Worm (Caenorhabditis elegans) whole organism, L2 larva: Measurements from ENCODE around the gene sulp-7.

ENCODE experiments used
- F13H6.1 ChIP-seq: sonication (generic microtip); optimal IDR thresholded peaks from 2 replicates; lab custom pipeline; 2016; ENCODE audit warnings: missing genetic modification characterization, missing compliant biosample characterization
- Y55F3AM.14 ChIP-seq: fragments of 200-800 bp; sonication (Bioruptor generic); optimal IDR thresholded peaks from 2 replicates; lab custom pipeline; 2018; ENCODE audit warnings: mild to moderate bottlenecking, missing genetic modification characterization, missing compliant biosample characterization
- ZK546.5 ChIP-seq: sonication (generic microtip); optimal IDR thresholded peaks from 2 replicates; lab custom pipeline; 2017; ENCODE audit warnings: missing biosample characterization, missing genetic modification characterization
- blmp-1 ChIP-seq: sonication (generic microtip); optimal IDR thresholded peaks from 2 replicates; lab custom pipeline; 2017; ENCODE audit warnings: missing genetic modification characterization, mild to moderate bottlenecking, missing compliant biosample characterization, antibody characterized with exemption, moderate library complexity; ENCODE audit not compliant: insufficient read depth
- ceh-16 ChIP-seq: fragments of 150-350 bp; optimal IDR thresholded peaks from 2 replicates; lab custom pipeline; 2014; ENCODE audit warnings: missing biosample characterization, missing genetic modification characterization
- ceh-82 ChIP-seq: fragments of 150-350 bp; optimal IDR thresholded peaks from 2 replicates; lab custom pipeline; 2014; ENCODE audit warnings: missing biosample characterization, missing genetic modification characterization
- crh-2 ChIP-seq: sonication (generic microtip); optimal IDR thresholded peaks from 2 replicates; lab custom pipeline; 2017; ENCODE audit warnings: missing biosample characterization, missing genetic modification characterization
- egl-27 ChIP-seq: sonication (generic microtip); optimal IDR thresholded peaks from 3 replicates; lab custom pipeline; 2017; ENCODE audit warnings: missing biosample characterization, missing genetic modification reagents, missing genetic modification characterization
- elt-1 ChIP-seq: fragments of 150-350 bp; optimal IDR thresholded peaks from 2 replicates; lab custom pipeline; 2014; ENCODE audit warnings: missing biosample characterization, missing genetic modification characterization
- elt-3 ChIP-seq: sonication (generic microtip); optimal IDR thresholded peaks from 2 replicates; lab custom pipeline; 2017; ENCODE audit warnings: missing biosample characterization, missing genetic modification characterization
- fos-1 ChIP-seq: fragments of 150-350 bp; optimal IDR thresholded peaks from 2 replicates; lab custom pipeline; 2014; ENCODE audit warnings: missing biosample characterization, missing genetic modification characterization
- gmeb-1 ChIP-seq: fragments of 150-350 bp; optimal IDR thresholded peaks from 2 replicates; lab custom pipeline; 2014; ENCODE audit warnings: missing biosample characterization, missing genetic modification characterization
- lin-39 ChIP-seq: fragments of 150-350 bp; optimal IDR thresholded peaks from 2 replicates; lab custom pipeline; 2014; ENCODE audit warnings: missing biosample characterization, missing genetic modification reagents, missing genetic modification characterization
- lsy-2 ChIP-seq, 2 experiments: fragments of 150-350 bp in 1 of 2; sonication (generic microtip) in 1 of 2; optimal IDR thresholded peaks; 2 replicates each; lab custom pipeline; 2014 to 2017; ENCODE audit warnings: missing biosample characterization in 2 of 2, missing genetic modification characterization in 2 of 2
- mab-5 ChIP-seq: fragments of 150-350 bp; optimal IDR thresholded peaks from 2 replicates; lab custom pipeline; 2014; ENCODE audit warnings: missing biosample characterization, missing genetic modification characterization
- mbf-1 ChIP-seq: sonication (generic microtip); optimal IDR thresholded peaks from 2 replicates; lab custom pipeline; 2017; ENCODE audit warnings: missing biosample characterization, missing genetic modification characterization
- nhr-12 ChIP-seq: fragments of 150-350 bp; optimal IDR thresholded peaks from 2 replicates; lab custom pipeline; 2014; ENCODE audit warnings: missing biosample characterization, missing genetic modification characterization
- nhr-129 ChIP-seq: fragments of 150-350 bp; optimal IDR thresholded peaks from 2 replicates; lab custom pipeline; 2014; ENCODE audit warnings: missing biosample characterization, missing genetic modification characterization
- nhr-21 ChIP-seq: fragments of 150-350 bp; optimal IDR thresholded peaks from 2 replicates; lab custom pipeline; 2014; ENCODE audit warnings: missing biosample characterization, missing genetic modification characterization
- nhr-23 ChIP-seq: fragments of 150-350 bp; optimal IDR thresholded peaks from 2 replicates; lab custom pipeline; 2014; ENCODE audit warnings: missing biosample characterization, missing genetic modification reagents, missing genetic modification characterization
- nhr-237 ChIP-seq: fragments of 150-350 bp; optimal IDR thresholded peaks from 2 replicates; lab custom pipeline; 2014; ENCODE audit warnings: missing biosample characterization, missing genetic modification characterization
- nhr-25 ChIP-seq: fragments of 150-350 bp; sonication (generic microtip); optimal IDR thresholded peaks from 3 replicates; lab custom pipeline; 2014; ENCODE audit warnings: missing biosample characterization, missing genetic modification characterization
- nhr-6 ChIP-seq: fragments of 150-350 bp; optimal IDR thresholded peaks from 2 replicates; lab custom pipeline; 2014; ENCODE audit warnings: missing biosample characterization, missing genetic modification characterization
- nhr-77 ChIP-seq: fragments of 150-350 bp; optimal IDR thresholded peaks from 2 replicates; lab custom pipeline; 2014; ENCODE audit warnings: missing biosample characterization, missing genetic modification characterization
- peb-1 ChIP-seq: fragments of 150-350 bp; optimal IDR thresholded peaks from 2 replicates; lab custom pipeline; 2014; ENCODE audit warnings: missing biosample characterization, missing genetic modification characterization
- skn-1 ChIP-seq: sonication (generic microtip); optimal IDR thresholded peaks from 2 replicates; lab custom pipeline; 2017; ENCODE audit warnings: missing biosample characterization, missing genetic modification characterization
- sma-3 ChIP-seq: sonication (generic microtip); optimal IDR thresholded peaks from 2 replicates; lab custom pipeline; 2016; ENCODE audit warnings: missing genetic modification reagents, missing genetic modification characterization, missing compliant biosample characterization
- sma-9 ChIP-seq, 2 experiments: fragments of 150-350 bp in 1 of 2; sonication (generic microtip) in 1 of 2; optimal IDR thresholded peaks; 2 replicates each; lab custom pipeline; 2014 to 2016; ENCODE audit warnings: missing genetic modification characterization in 2 of 2, mild to moderate bottlenecking in 1 of 2, missing biosample characterization in 1 of 2, missing compliant biosample characterization in 1 of 2, missing genetic modification reagents in 1 of 2, moderate library complexity in 1 of 2
- snpc-4 ChIP-seq: fragments of 150-350 bp; optimal IDR thresholded peaks from 2 replicates; lab custom pipeline; 2014; ENCODE audit warnings: missing biosample characterization, missing genetic modification characterization
- unc-39 ChIP-seq: fragments of 150-350 bp; optimal IDR thresholded peaks from 2 replicates; lab custom pipeline; 2014; ENCODE audit warnings: missing biosample characterization, missing genetic modification characterization
- unc-62 ChIP-seq: fragments of 150-350 bp; optimal IDR thresholded peaks from 2 replicates; lab custom pipeline; 2014; ENCODE audit warnings: missing biosample characterization, missing genetic modification reagents, missing genetic modification characterization
- ztf-1 ChIP-seq: fragments of 200-800 bp; sonication (Bioruptor generic); conservative IDR thresholded peaks from 2 replicates; pipeline ENCODE4 v1.3.6; 2022; ENCODE audit warnings: missing genetic modification characterization, missing compliant biosample characterization
- ztf-11 ChIP-seq: sonication (generic microtip); optimal IDR thresholded peaks from 2 replicates; lab custom pipeline; 2017; ENCODE audit warnings: missing biosample characterization, missing genetic modification characterization

The sulp-7 gene

DNA sequence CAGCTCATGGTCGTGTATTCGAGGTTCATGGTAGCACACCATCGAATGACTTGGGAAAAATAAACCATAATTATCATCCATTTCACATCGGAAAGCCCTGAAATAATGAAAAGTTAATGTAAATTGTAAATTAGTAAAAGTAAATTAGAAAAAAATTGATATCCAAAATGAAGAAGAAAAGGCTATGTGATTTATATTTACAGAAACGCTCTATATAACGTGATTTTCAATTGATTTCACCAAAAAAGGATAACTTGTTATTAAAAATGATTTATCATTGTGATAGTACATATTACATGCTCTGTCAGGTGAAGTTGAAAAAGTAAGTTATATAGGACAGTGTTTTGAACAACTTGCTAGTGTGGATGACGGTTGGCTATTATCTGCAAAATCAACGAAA, 37.7 kb upstream of the sulp-7 start, which contains the start of gene C09F12.3:
TSS of gene C09F12.3 (minus strand) at position 101 of the 400 bp plus-strand sequence.
- TF ChIP-seq peb-1 (tag; lab: Kevin White, UChicago) (no peak), nhr-6 (tag; lab: Kevin White, UChicago) (no peak), ztf-11 (tag; lab: Kevin White, UChicago) (no peak), nhr-25 (no peak), egl-27 (tag; lab: Kevin White, UChicago) (no peak), ztf-1 (GFP tag; lab: Robert Waterston, UW) (no peak), unc-39 (tag; lab: Kevin White, UChicago) (no peak), skn-1 (no peak), mab-5 (tag; lab: Kevin White, UChicago) (no peak), ZK546.5 (tag; lab: Kevin White, UChicago) (no peak), lsy-2 (tag; optimal IDR thresholded peaks at IDR 0.05; lab: Kevin White, UChicago) (no peak), F13H6.1 (tag; lab: Kevin White, UChicago) (no peak), nhr-21 (tag; lab: Kevin White, UChicago) (no peak), gmeb-1 (tag; lab: Kevin White, UChicago) (no peak), snpc-4 (tag; lab: Kevin White, UChicago) (no peak)

DNA sequence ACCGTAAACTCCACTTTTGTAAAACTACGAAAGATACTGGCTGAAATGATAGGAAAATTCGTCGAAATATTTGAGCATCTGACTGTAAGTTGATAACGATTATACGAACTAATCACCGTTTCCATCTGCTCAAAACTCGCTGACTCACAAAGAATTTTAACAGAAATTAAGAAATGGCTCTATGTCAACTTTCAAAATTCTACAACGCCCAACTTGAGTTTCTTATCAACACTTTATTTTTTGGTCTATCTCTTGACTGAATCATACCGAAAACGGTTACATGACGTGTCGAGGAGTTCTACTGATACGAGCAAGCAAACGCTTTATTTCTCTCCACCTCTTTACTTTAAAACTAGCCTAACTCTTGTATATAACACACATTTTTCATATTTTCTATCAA, 33.3 kb upstream of the sulp-7 start, which contains the start of gene clc-1:
TSS of gene clc-1 (plus strand) at position 264 of the 400 bp plus-strand sequence.
- TF ChIP-seq nhr-23, result no peak
- TF ChIP-seq F13H6.1 (tag; lab: Kevin White, UChicago), result peak; percentile 38
- peak; percentile 98 for TF ChIP-seq fos-1
- TF ChIP-seq egl-27 (tag; lab: Kevin White, UChicago), result no peak
- no peak for TF ChIP-seq lin-39 (tag; lab: Kevin White, UChicago)
- TF ChIP-seq gmeb-1 (tag; lab: Kevin White, UChicago), result peak; percentile 44
- TF ChIP-seq elt-1 (tag; lab: Kevin White, UChicago), result no peak
- TF ChIP-seq nhr-12 (tag; lab: Kevin White, UChicago), result no peak
- no peak for TF ChIP-seq nhr-6 (tag; lab: Kevin White, UChicago)
- no peak for TF ChIP-seq peb-1 (tag; lab: Kevin White, UChicago)
- TF ChIP-seq sma-9 (GFP tag; optimal IDR thresholded peaks at IDR 0.05; lab: Kevin White, UChicago), result peak; percentile 50
- no peak for TF ChIP-seq sma-9 (tag; optimal IDR thresholded peaks at IDR 0.05; lab: Kevin White, UChicago)
- no peak for TF ChIP-seq nhr-237 (tag; lab: Kevin White, UChicago)
- no peak for TF ChIP-seq nhr-129
- no peak for TF ChIP-seq unc-39 (tag; lab: Kevin White, UChicago)
- no peak for TF ChIP-seq Y55F3AM.14 (GFP tag; lab: Kevin White, UChicago)
- no peak for TF ChIP-seq elt-3 (tag; lab: Kevin White, UChicago)
- peak; percentile 84 for TF ChIP-seq crh-2 (tag; lab: Kevin White, UChicago)
- TF ChIP-seq skn-1, result no peak

DNA sequence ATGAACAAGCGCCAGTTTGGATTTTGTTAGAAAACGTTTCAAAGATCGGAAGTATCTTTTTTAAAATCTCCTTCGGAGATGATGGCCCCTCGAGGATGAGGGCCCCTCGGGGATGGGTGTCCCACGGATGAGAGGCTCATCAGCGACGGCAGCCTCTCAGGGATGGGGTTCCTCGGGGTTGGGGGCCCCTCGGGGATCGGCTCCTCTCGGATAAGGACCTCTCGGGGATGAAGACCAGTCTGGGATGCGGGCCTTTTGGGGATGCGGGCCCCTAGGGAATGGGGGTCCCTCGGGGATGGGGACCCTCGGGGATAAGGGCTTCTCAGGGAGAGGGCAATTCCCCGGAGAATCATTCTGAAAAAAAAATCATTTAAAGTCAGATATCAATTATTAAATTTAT, 30.1 kb upstream of the sulp-7 start:
- TF ChIP-seq unc-62 (no peak), lsy-2 (tag; optimal IDR thresholded peaks at IDR 0.05; lab: Kevin White, UChicago) (no peak), mbf-1 (tag; lab: Kevin White, UChicago) (no peak), ceh-82 (tag; lab: Kevin White, UChicago) (no peak), ztf-1 (GFP tag; lab: Robert Waterston, UW) (no peak), elt-1 (tag; lab: Kevin White, UChicago) (no peak), nhr-21 (tag; lab: Kevin White, UChicago) (no peak)

DNA sequence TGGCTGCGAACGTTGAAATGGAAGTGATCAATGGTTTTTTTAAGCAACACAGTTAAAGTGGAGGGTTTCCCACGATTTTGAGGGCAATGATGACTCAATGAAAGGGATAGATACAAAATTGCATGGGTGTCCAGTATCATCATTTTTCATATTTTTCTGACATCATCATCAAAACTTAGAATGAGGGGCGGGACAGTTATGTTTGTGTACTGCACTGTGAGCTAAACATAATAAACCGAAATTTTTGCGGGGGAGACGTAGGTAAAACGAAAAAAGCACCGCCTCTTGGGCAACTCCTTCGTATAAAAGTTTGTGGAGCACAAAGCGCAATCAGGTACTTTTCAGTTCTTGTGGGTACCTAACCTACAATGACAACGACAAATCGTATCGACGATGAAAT, 26.9 kb upstream of the sulp-7 start, which contains the start of gene C09F12.2:
TSS of gene C09F12.2 (plus strand) at position 301 of the 400 bp plus-strand sequence.
- no peak for TF ChIP-seq nhr-12 (tag; lab: Kevin White, UChicago)

DNA sequence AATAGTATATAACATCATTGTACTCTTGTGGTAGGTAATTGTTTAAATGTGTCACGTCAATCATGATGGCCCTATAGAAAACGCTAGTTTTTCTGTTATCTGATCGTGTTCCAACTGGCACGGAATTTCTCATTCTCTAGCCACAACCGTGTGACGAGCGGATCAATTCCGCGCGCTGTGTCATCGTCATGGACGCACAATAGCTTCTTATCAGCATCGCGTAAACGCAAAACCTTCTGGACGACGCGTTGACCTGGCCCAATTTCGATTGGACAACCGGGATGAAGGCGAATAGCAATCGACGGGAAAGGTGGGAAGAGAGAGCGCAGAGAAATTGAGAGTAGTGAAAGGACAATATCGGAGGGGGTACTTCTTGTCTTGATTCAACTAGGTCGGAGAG, 23.4 kb upstream of the sulp-7 start, which contains the start of gene lpr-3:
TSS of gene lpr-3 (plus strand) at position 374 of the 400 bp plus-strand sequence.
- TF ChIP-seq F13H6.1 (tag; lab: Kevin White, UChicago) (no peak), ceh-16 (tag; lab: Kevin White, UChicago) (peak; percentile 52), sma-3 (GFP tag; lab: Kevin White, UChicago) (peak; percentile 48), egl-27 (tag; lab: Kevin White, UChicago) (peak; percentile 40), nhr-21 (tag; lab: Kevin White, UChicago) (peak; percentile 82), unc-62 (no peak), nhr-77 (tag; lab: Kevin White, UChicago) (no peak), elt-1 (tag; lab: Kevin White, UChicago) (peak; percentile 62), blmp-1 (peak; percentile 79), lsy-2 (tag; optimal IDR thresholded peaks at IDR 0.05; lab: Kevin White, UChicago) (peak in 1 of 2 experiments; percentile 36), nhr-25 (peak; percentile 28), fos-1 (peak; percentile 45)
